Worm (Caenorhabditis elegans) whole organism, L2 larva: Measurements from ENCODE around the gene tbx-8.

Experiments
- C34F6.9 ChIP-seq: fragments of 150-350 bp; optimal IDR thresholded peaks from 2 replicates; lab custom pipeline; 2014; ENCODE audit warnings: missing biosample characterization, missing genetic modification characterization
- R02D3.7 ChIP-seq: fragments of 150-350 bp; optimal IDR thresholded peaks from 2 replicates; lab custom pipeline; 2014; ENCODE audit warnings: missing biosample characterization, missing genetic modification characterization
- Y55F3AM.14 ChIP-seq: fragments of 200-800 bp; sonication (Bioruptor generic); optimal IDR thresholded peaks from 2 replicates; lab custom pipeline; 2018; ENCODE audit warnings: mild to moderate bottlenecking, missing genetic modification characterization, missing compliant biosample characterization
- alr-1 ChIP-seq: fragments of 150-350 bp; optimal IDR thresholded peaks from 2 replicates; lab custom pipeline; 2014; ENCODE audit warnings: missing biosample characterization, missing genetic modification characterization
- aly-2 ChIP-seq: fragments of 150-350 bp; optimal IDR thresholded peaks from 2 replicates; lab custom pipeline; 2014; ENCODE audit warnings: missing biosample characterization, missing genetic modification characterization
- ceh-16 ChIP-seq: fragments of 150-350 bp; optimal IDR thresholded peaks from 2 replicates; lab custom pipeline; 2014; ENCODE audit warnings: missing biosample characterization, missing genetic modification characterization
- ceh-82 ChIP-seq: fragments of 150-350 bp; optimal IDR thresholded peaks from 2 replicates; lab custom pipeline; 2014; ENCODE audit warnings: missing biosample characterization, missing genetic modification characterization
- crh-2 ChIP-seq: sonication (generic microtip); optimal IDR thresholded peaks from 2 replicates; lab custom pipeline; 2017; ENCODE audit warnings: missing biosample characterization, missing genetic modification characterization
- dmd-4 ChIP-seq: sonication (generic microtip); optimal IDR thresholded peaks from 2 replicates; lab custom pipeline; 2017; ENCODE audit warnings: missing biosample characterization, missing genetic modification characterization
- egl-27 ChIP-seq: sonication (generic microtip); optimal IDR thresholded peaks from 3 replicates; lab custom pipeline; 2017; ENCODE audit warnings: missing biosample characterization, missing genetic modification reagents, missing genetic modification characterization
- fos-1 ChIP-seq: fragments of 150-350 bp; optimal IDR thresholded peaks from 2 replicates; lab custom pipeline; 2014; ENCODE audit warnings: missing biosample characterization, missing genetic modification characterization
- gmeb-1 ChIP-seq: fragments of 150-350 bp; optimal IDR thresholded peaks from 2 replicates; lab custom pipeline; 2014; ENCODE audit warnings: missing biosample characterization, missing genetic modification characterization
- lin-11 ChIP-seq: fragments of 150-350 bp; sonication (generic microtip); optimal IDR thresholded peaks from 2 replicates; lab custom pipeline; 2014; ENCODE audit warnings: missing biosample characterization, missing genetic modification characterization, inconsistent platforms, mixed read lengths
- lin-13 ChIP-seq: fragments of 150-350 bp; optimal IDR thresholded peaks from 2 replicates; lab custom pipeline; 2014; ENCODE audit warnings: missing biosample characterization, missing genetic modification reagents, missing genetic modification characterization
- lin-39 ChIP-seq: fragments of 150-350 bp; optimal IDR thresholded peaks from 2 replicates; lab custom pipeline; 2014; ENCODE audit warnings: missing biosample characterization, missing genetic modification reagents, missing genetic modification characterization
- lsy-2 ChIP-seq, 2 experiments: fragments of 150-350 bp in 1 of 2; sonication (generic microtip) in 1 of 2; optimal IDR thresholded peaks; 2 replicates each; lab custom pipeline; 2014 to 2017; ENCODE audit warnings: missing biosample characterization in 2 of 2, missing genetic modification characterization in 2 of 2
- mab-5 ChIP-seq: fragments of 150-350 bp; optimal IDR thresholded peaks from 2 replicates; lab custom pipeline; 2014; ENCODE audit warnings: missing biosample characterization, missing genetic modification characterization
- mbf-1 ChIP-seq: sonication (generic microtip); optimal IDR thresholded peaks from 2 replicates; lab custom pipeline; 2017; ENCODE audit warnings: missing biosample characterization, missing genetic modification characterization
- mdl-1 ChIP-seq, 2 experiments: fragments of 150-350 bp in 1 of 2; sonication (generic microtip) in 1 of 2; optimal IDR thresholded peaks; 2 replicates each; lab custom pipeline; 2017; ENCODE audit warnings: missing biosample characterization in 2 of 2, missing genetic modification characterization in 2 of 2
- nhr-10 ChIP-seq: sonication (generic microtip); optimal IDR thresholded peaks from 2 replicates; lab custom pipeline; 2017; ENCODE audit warnings: missing biosample characterization, missing genetic modification characterization
- nhr-11 ChIP-seq: fragments of 150-350 bp; optimal IDR thresholded peaks from 2 replicates; lab custom pipeline; 2014; ENCODE audit warnings: missing biosample characterization, missing genetic modification characterization
- nhr-12 ChIP-seq: fragments of 150-350 bp; optimal IDR thresholded peaks from 2 replicates; lab custom pipeline; 2014; ENCODE audit warnings: missing biosample characterization, missing genetic modification characterization
- nhr-129 ChIP-seq: fragments of 150-350 bp; optimal IDR thresholded peaks from 2 replicates; lab custom pipeline; 2014; ENCODE audit warnings: missing biosample characterization, missing genetic modification characterization
- nhr-21 ChIP-seq: fragments of 150-350 bp; optimal IDR thresholded peaks from 2 replicates; lab custom pipeline; 2014; ENCODE audit warnings: missing biosample characterization, missing genetic modification characterization
- nhr-77 ChIP-seq: fragments of 150-350 bp; optimal IDR thresholded peaks from 2 replicates; lab custom pipeline; 2014; ENCODE audit warnings: missing biosample characterization, missing genetic modification characterization
- sem-4 ChIP-seq: fragments of 150-350 bp; optimal IDR thresholded peaks from 2 replicates; lab custom pipeline; 2014; ENCODE audit warnings: missing biosample characterization, missing genetic modification reagents, missing genetic modification characterization
- skn-1 ChIP-seq: sonication (generic microtip); optimal IDR thresholded peaks from 2 replicates; lab custom pipeline; 2017; ENCODE audit warnings: missing biosample characterization, missing genetic modification characterization
- sma-3 ChIP-seq: sonication (generic microtip); optimal IDR thresholded peaks from 2 replicates; lab custom pipeline; 2016; ENCODE audit warnings: missing genetic modification reagents, missing genetic modification characterization, missing compliant biosample characterization
- sma-9 ChIP-seq, 2 experiments: fragments of 150-350 bp in 1 of 2; sonication (generic microtip) in 1 of 2; optimal IDR thresholded peaks; 2 replicates each; lab custom pipeline; 2014 to 2016; ENCODE audit warnings: missing genetic modification characterization in 2 of 2, mild to moderate bottlenecking in 1 of 2, missing biosample characterization in 1 of 2, missing compliant biosample characterization in 1 of 2, missing genetic modification reagents in 1 of 2, moderate library complexity in 1 of 2
- snpc-4 ChIP-seq: fragments of 150-350 bp; optimal IDR thresholded peaks from 2 replicates; lab custom pipeline; 2014; ENCODE audit warnings: missing biosample characterization, missing genetic modification characterization
- unc-39 ChIP-seq: fragments of 150-350 bp; optimal IDR thresholded peaks from 2 replicates; lab custom pipeline; 2014; ENCODE audit warnings: missing biosample characterization, missing genetic modification characterization
- unc-55 ChIP-seq: fragments of 150-350 bp; sonication (generic microtip); optimal IDR thresholded peaks from 3 replicates; lab custom pipeline; 2014; ENCODE audit warnings: missing biosample characterization, missing genetic modification reagents, missing genetic modification characterization
- unc-62 ChIP-seq: fragments of 150-350 bp; optimal IDR thresholded peaks from 2 replicates; lab custom pipeline; 2014; ENCODE audit warnings: missing biosample characterization, missing genetic modification reagents, missing genetic modification characterization
- zag-1 ChIP-seq: fragments of 150-350 bp; optimal IDR thresholded peaks from 2 replicates; lab custom pipeline; 2014; ENCODE audit warnings: missing biosample characterization, missing genetic modification characterization
- ztf-11 ChIP-seq: sonication (generic microtip); optimal IDR thresholded peaks from 2 replicates; lab custom pipeline; 2017; ENCODE audit warnings: missing biosample characterization, missing genetic modification characterization
- ztf-4 ChIP-seq: fragments of 150-350 bp; optimal IDR thresholded peaks from 2 replicates; lab custom pipeline; 2014; ENCODE audit warnings: missing biosample characterization, missing genetic modification characterization

tbx-8 gene

ce11 chrIII:10380640-10381039, 33.5 kb downstream of the tbx-8 start:
- TF ChIP-seq unc-62 (GFP tag; lab: Kevin White, UChicago) (no peak), egl-27 (tag; lab: Kevin White, UChicago) (no peak), unc-55 (peak; percentile 55), sma-9 (GFP tag; optimal IDR thresholded peaks at IDR 0.05; lab: Kevin White, UChicago) (peak; percentile 12), sma-9 (tag; optimal IDR thresholded peaks at IDR 0.05; lab: Kevin White, UChicago) (no peak), C34F6.9 (tag; lab: Kevin White, UChicago) (peak; percentile 53), fos-1 (tag; lab: Kevin White, UChicago) (peak; percentile 32), nhr-10 (tag; lab: Kevin White, UChicago) (no peak), nhr-129 (tag; lab: Kevin White, UChicago) (peak; percentile 6), lsy-2 (tag; optimal IDR thresholded peaks at IDR 0.05; lab: Kevin White, UChicago) (peak in 1 of 2 experiments; percentile 18), skn-1 (tag; lab: Kevin White, UChicago) (no peak), crh-2 (tag; lab: Kevin White, UChicago) (peak; percentile 0), ceh-16 (tag; lab: Kevin White, UChicago) (no peak), ztf-4 (tag; lab: Kevin White, UChicago) (no peak), snpc-4 (no peak)

DNA sequence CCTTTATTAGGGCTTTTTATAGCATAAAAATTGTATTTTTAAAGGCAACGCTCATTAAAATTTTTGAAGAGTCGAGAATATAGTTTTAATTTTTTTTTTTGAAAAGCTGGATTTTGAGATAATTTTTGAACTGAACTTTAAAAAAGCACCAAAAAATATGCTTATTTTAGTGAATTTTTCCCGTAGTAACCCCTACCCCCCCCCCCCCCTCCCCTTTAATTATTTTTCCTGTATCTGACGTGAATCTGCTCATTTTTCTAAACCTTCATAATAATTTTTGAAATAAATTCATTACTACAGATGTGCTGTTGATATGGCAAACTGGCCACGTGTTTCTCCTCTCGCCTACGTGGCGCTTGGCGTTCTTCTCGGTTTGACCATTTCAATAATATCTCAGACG, 34.3 kb downstream of the tbx-8 start, which contains the start of gene C38H2.2:
C38H2.2 (plus strand) TSS at position 301 of the 400 bp plus-strand sequence.
- no peak for TF ChIP-seq sma-9 (GFP tag; optimal IDR thresholded peaks at IDR 0.05; lab: Kevin White, UChicago)
- no peak for TF ChIP-seq sma-9 (tag; optimal IDR thresholded peaks at IDR 0.05; lab: Kevin White, UChicago)
- TF ChIP-seq nhr-21 (tag; lab: Kevin White, UChicago) = no peak

ce11 chrIII:10383804-10384203, 36.7 kb downstream of the tbx-8 start:
- TF ChIP-seq ceh-82 (tag; lab: Kevin White, UChicago) (no peak), sma-3 (no peak), alr-1 (tag; lab: Kevin White, UChicago) (no peak), ztf-4 (tag; lab: Kevin White, UChicago) (no peak), lin-13 (GFP tag; lab: Kevin White, UChicago) (no peak), gmeb-1 (tag; lab: Kevin White, UChicago) (no peak), sem-4 (no peak), fos-1 (tag; lab: Kevin White, UChicago) (no peak), unc-55 (no peak), mbf-1 (tag; lab: Kevin White, UChicago) (no peak), R02D3.7 (no peak), nhr-21 (tag; lab: Kevin White, UChicago) (no peak), zag-1 (no peak), nhr-77 (tag; lab: Kevin White, UChicago) (no peak)

DNA sequence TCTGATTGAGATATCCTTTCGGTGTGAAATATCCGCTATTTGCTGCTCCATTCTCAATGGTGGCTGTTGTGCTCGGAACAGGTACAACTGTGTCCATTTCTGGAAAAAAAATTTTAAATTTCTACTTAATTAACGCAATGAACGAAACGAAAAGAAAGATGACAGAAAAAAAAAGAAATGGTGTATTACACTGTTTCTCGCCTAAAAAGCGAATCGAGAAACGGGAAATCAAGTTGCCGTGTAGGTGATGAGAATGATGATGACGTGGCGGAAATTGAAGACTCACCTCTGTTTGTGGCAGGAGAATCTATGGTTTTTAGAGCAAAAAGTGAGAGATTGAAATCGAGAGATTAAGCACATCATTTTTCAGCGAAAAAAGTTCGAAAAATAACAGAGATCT, 39.3 kb downstream of the tbx-8 start, which contains the start of gene C38H2.3:
C38H2.3 (minus strand) TSS at position 101 of the 400 bp plus-strand sequence.
- TF ChIP-seq nhr-11 (tag; lab: Kevin White, UChicago) (no peak), sma-3 (no peak), mdl-1 (tag; optimal IDR thresholded peaks at IDR 0.05; lab: Kevin White, UChicago) (no peak), nhr-12 (tag; lab: Kevin White, UChicago) (no peak)

ce11 chrIII:10389608-10390007, 42.5 kb downstream of the tbx-8 start:
- no peak for TF ChIP-seq sem-4
- no peak for TF ChIP-seq ztf-11 (tag; lab: Kevin White, UChicago)
- no peak for TF ChIP-seq mab-5 (tag; lab: Kevin White, UChicago)
- TF ChIP-seq nhr-10 (tag; lab: Kevin White, UChicago) = no peak
- TF ChIP-seq nhr-12 (tag; lab: Kevin White, UChicago) = no peak
- no peak for TF ChIP-seq fos-1 (tag; lab: Kevin White, UChicago)
- TF ChIP-seq nhr-77 (tag; lab: Kevin White, UChicago) = no peak

DNA sequence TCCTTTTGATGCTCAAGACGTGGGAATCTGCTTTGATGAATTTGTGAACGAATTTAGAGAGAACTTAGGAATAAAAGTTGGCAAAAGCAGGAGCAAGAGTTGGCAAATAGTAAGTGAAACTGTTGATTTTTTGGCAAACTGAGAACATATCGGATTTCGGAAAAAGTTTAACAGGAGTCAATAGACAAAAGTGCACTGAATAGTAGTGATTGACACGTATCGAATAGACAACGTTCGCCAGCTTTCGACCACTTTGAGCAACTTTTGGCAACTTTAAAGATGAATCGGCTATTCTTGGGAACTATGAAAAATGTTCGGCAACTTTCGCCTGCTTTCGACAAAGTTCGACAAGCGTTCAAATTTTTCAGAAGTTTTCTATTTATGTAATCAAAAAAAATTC, 44.5 kb downstream of the tbx-8 start, which contains the start of gene M03C11.9:
M03C11.9 (minus strand) TSS at position 101 of the 400 bp plus-strand sequence.
- TF ChIP-seq crh-2 (tag; lab: Kevin White, UChicago) (no peak), nhr-12 (tag; lab: Kevin White, UChicago) (no peak), lin-11 (tag; lab: Kevin White, UChicago) (no peak), C34F6.9 (tag; lab: Kevin White, UChicago) (no peak), mbf-1 (tag; lab: Kevin White, UChicago) (no peak), egl-27 (tag; lab: Kevin White, UChicago) (no peak), unc-39 (tag; lab: Kevin White, UChicago) (no peak), mdl-1 (tag; optimal IDR thresholded peaks at IDR 0.05; lab: Kevin White, UChicago) (no peak), skn-1 (tag; lab: Kevin White, UChicago) (no peak), gmeb-1 (tag; lab: Kevin White, UChicago) (no peak), unc-62 (GFP tag; lab: Kevin White, UChicago) (no peak), aly-2 (tag; lab: Kevin White, UChicago) (no peak), dmd-4 (tag; lab: Kevin White, UChicago) (no peak), R02D3.7 (no peak), sem-4 (no peak), lin-13 (GFP tag; lab: Kevin White, UChicago) (no peak), lin-39 (tag; lab: Kevin White, UChicago) (no peak), ztf-4 (tag; lab: Kevin White, UChicago) (no peak), nhr-11 (tag; lab: Kevin White, UChicago) (no peak), Y55F3AM.14 (GFP tag; lab: Kevin White, UChicago) (no peak)
